Fruit fly (Drosophila melanogaster): ENCODE data around the gene CG14770.

The CG14770 gene

dm6 chrX:1357501-1357900 lies 11.5 kb upstream of the CG14770 start, which contains the start of gene png:
Gene png (minus strand): TSS chrX:1357601.
- TF ChIP-seq CTCF (GFP tag; optimal IDR thresholded peaks at IDR 0.05), result peak; percentile 83
- no peak for TF ChIP-seq YL-1 (GFP tag; optimal IDR thresholded peaks at IDR 0.05)

dm6 chrX:1370104-1370802 lies 1.2 kb downstream of the CG14770 start, which contains the start of gene ssx:
Gene ssx (plus strand): TSS chrX:1370580.
- TF ChIP-seq hbn (GFP tag; IDR thresholded peaks at IDR 0.05; ENCODE audit: partially characterized antibody) (peak; percentile 77), lbe (GFP tag; optimal IDR thresholded peaks at IDR 0.05) (peak; percentile 9), CG8924 (tag; optimal IDR thresholded peaks at IDR 0.05) (no peak), bigmax (GFP tag; optimal IDR thresholded peaks at IDR 0.05) (no peak), shn (GFP tag; optimal IDR thresholded peaks at IDR 0.05) (peak; percentile 65), fd102C (GFP tag; optimal IDR thresholded peaks at IDR 0.05) (no peak), Myb (GFP tag; optimal IDR thresholded peaks at IDR 0.05) (peak; percentile 70), tx (GFP tag; optimal IDR thresholded peaks at IDR 0.05) (peak; percentile 13), CG7271 (tag; optimal IDR thresholded peaks at IDR 0.05) (no peak), CG2678 (tag; optimal IDR thresholded peaks at IDR 0.05) (no peak), kay (GFP tag; optimal IDR thresholded peaks at IDR 0.05) (no peak), row (GFP tag; IDR thresholded peaks at IDR 0.05) (peak; percentile 65; the same call in 2 of the 3 replicates), Optix (GFP tag; IDR thresholded peaks at IDR 0.05) (no peak), crp (GFP tag; optimal IDR thresholded peaks at IDR 0.05) (peak in 1 of 2 experiments; percentile 22), tin (GFP tag; optimal IDR thresholded peaks at IDR 0.05) (peak; percentile 45), dmrt99B (tag; optimal IDR thresholded peaks at IDR 0.05) (no peak), CG4282 (GFP tag; optimal IDR thresholded peaks at IDR 0.05) (peak; percentile 2), Hr39 (optimal IDR thresholded peaks at IDR 0.05) (no peak), ind (GFP tag; optimal IDR thresholded peaks at IDR 0.05) (peak; percentile 18), mld (GFP tag; IDR thresholded peaks at IDR 0.05; ENCODE audit: partially characterized antibody) (peak; percentile 82), Taf1 (GFP tag; IDR thresholded peaks at IDR 0.05) (no peak), CG11398 (GFP tag; optimal IDR thresholded peaks at IDR 0.05) (no peak), dan (GFP tag; IDR thresholded peaks at IDR 0.05) (no peak), amos (GFP tag; IDR thresholded peaks at IDR 0.05; ENCODE audit: partially characterized antibody) (peak; percentile 81), Atf6 (GFP tag; IDR thresholded peaks at IDR 0.05) (peak; percentile 42; the same call in 1 of the 2 replicates), Sin3A (optimal IDR thresholded peaks at IDR 0.05) (peak; percentile 82), CG7372 (GFP tag; IDR thresholded peaks at IDR 0.05) (no peak), Usf (GFP tag; optimal IDR thresholded peaks at IDR 0.05) (no peak), ttk (GFP tag; IDR thresholded peaks at IDR 0.05) (peak; percentile 30; the same call in 1 of the 2 replicates), CG13775 (GFP tag; optimal IDR thresholded peaks at IDR 0.05) (peak; percentile 25), lola (GFP tag; optimal IDR thresholded peaks at IDR 0.05) (peak in 1 of 3 experiments; percentile 11), NfI (GFP tag; optimal IDR thresholded peaks at IDR 0.05) (peak; percentile 14), otp (GFP tag; IDR thresholded peaks at IDR 0.05) (peak; percentile 50; the same call in 1 of the 3 replicates), Jarid2 (GFP tag; optimal IDR thresholded peaks at IDR 0.05) (no peak), D (optimal IDR thresholded peaks at IDR 0.05) (no peak), D (GFP tag; optimal IDR thresholded peaks at IDR 0.05) (no peak), unc-4 (GFP tag; IDR thresholded peaks at IDR 0.05; ENCODE audit: partially characterized antibody) (peak; percentile 75), dm (GFP tag; optimal IDR thresholded peaks at IDR 0.05) (no peak), run (tag; optimal IDR thresholded peaks at IDR 0.05) (no peak), CG4854 (GFP tag; optimal IDR thresholded peaks at IDR 0.05) (no peak), emc (GFP tag; optimal IDR thresholded peaks at IDR 0.05) (no peak), fru (optimal IDR thresholded peaks at IDR 0.05) (no peak), CG12659 (GFP tag; optimal IDR thresholded peaks at IDR 0.05) (peak; percentile 70), kni (GFP tag; optimal IDR thresholded peaks at IDR 0.05) (no peak), wdn (GFP tag; IDR thresholded peaks at IDR 0.05) (peak; percentile 44; the same call in 1 of the 2 replicates), CG10959 (GFP tag; IDR thresholded peaks at IDR 0.05) (no peak), CG4820 (GFP tag; optimal IDR thresholded peaks at IDR 0.05) (peak; percentile 7)
